Worm (Caenorhabditis elegans) whole organism, mixed stage, embryonic: ENCODE measurements around the gene end-1.
A peak's percentile ranks its signal among the peaks of the same experiment; 100 is the strongest.

Experiments used
- M03D4.4 ChIP-seq: sonication (generic microtip); optimal IDR thresholded peaks from 2 replicates; lab custom pipeline; 2017; ENCODE audit warnings: mild to moderate bottlenecking, missing genetic modification characterization, missing compliant biosample characterization
- bed-3 ChIP-seq: fragments of 200-800 bp; sonication (Bioruptor generic); optimal IDR thresholded peaks from 3 replicates; lab custom pipeline; 2018; ENCODE audit warnings: mild to moderate bottlenecking, missing genetic modification characterization, moderate library complexity, missing compliant biosample characterization
- blmp-1 ChIP-seq: fragments of 150-350 bp; optimal IDR thresholded peaks from 2 replicates; lab custom pipeline; 2014; ENCODE audit warnings: missing biosample characterization, missing genetic modification characterization
- ceh-39 ChIP-seq: fragments of 150-350 bp; optimal IDR thresholded peaks from 2 replicates; lab custom pipeline; 2014; ENCODE audit warnings: missing biosample characterization, missing genetic modification characterization
- ceh-43 ChIP-seq: fragments of 200-800 bp; sonication (Bioruptor generic); optimal IDR thresholded peaks from 2 replicates; lab custom pipeline; 2018; ENCODE audit warnings: mild to moderate bottlenecking, missing genetic modification characterization, moderate library complexity, missing compliant biosample characterization
- ceh-83 ChIP-seq: fragments of 200-800 bp; sonication (Bioruptor generic); optimal IDR thresholded peaks from 2 replicates; lab custom pipeline; 2018; ENCODE audit warnings: mild to moderate bottlenecking, missing genetic modification characterization, missing compliant biosample characterization
- ces-1 ChIP-seq: fragments of 150-350 bp; optimal IDR thresholded peaks from 2 replicates; lab custom pipeline; 2014; ENCODE audit warnings: missing biosample characterization, missing genetic modification reagents, missing genetic modification characterization
- cnd-1 ChIP-seq: fragments of 200-800 bp; sonication (Bioruptor generic); optimal IDR thresholded peaks from 2 replicates; lab custom pipeline; 2018; ENCODE audit warnings: mild to moderate bottlenecking, missing genetic modification characterization, missing compliant biosample characterization
- drap-1 ChIP-seq: fragments of 200-800 bp; sonication (Bioruptor generic); optimal IDR thresholded peaks from 3 replicates; lab custom pipeline; 2018; ENCODE audit warnings: mild to moderate bottlenecking, missing genetic modification characterization, missing compliant biosample characterization
- elt-1 ChIP-seq: sonication (generic microtip); optimal IDR thresholded peaks from 2 replicates; lab custom pipeline; 2017; ENCODE audit warnings: missing genetic modification characterization, mild to moderate bottlenecking, missing compliant biosample characterization, antibody characterized with exemption, moderate library complexity, borderline replicate concordance; ENCODE audit not compliant: insufficient read depth
- elt-3 ChIP-seq: fragments of 150-350 bp; optimal IDR thresholded peaks from 2 replicates; lab custom pipeline; 2014; ENCODE audit warnings: missing biosample characterization, missing genetic modification characterization
- flh-1 ChIP-seq: fragments of 200-800 bp; sonication (Bioruptor generic); optimal IDR thresholded peaks from 2 replicates; lab custom pipeline; 2018; ENCODE audit warnings: mild to moderate bottlenecking, missing genetic modification characterization, moderate library complexity, missing compliant biosample characterization
- ham-2 ChIP-seq: fragments of 200-800 bp; sonication (Bioruptor generic); optimal IDR thresholded peaks from 2 replicates; lab custom pipeline; 2018; ENCODE audit warnings: mild to moderate bottlenecking, missing genetic modification characterization, missing compliant biosample characterization
- hlh-1 ChIP-seq: fragments of 150-350 bp; optimal IDR thresholded peaks from 2 replicates; lab custom pipeline; 2014; ENCODE audit warnings: missing biosample characterization, missing genetic modification reagents, missing genetic modification characterization
- lin-13 ChIP-seq: fragments of 150-350 bp; optimal IDR thresholded peaks from 2 replicates; lab custom pipeline; 2014; ENCODE audit warnings: missing biosample characterization, missing genetic modification characterization
- lsy-2 ChIP-seq: fragments of 150-350 bp; optimal IDR thresholded peaks from 2 replicates; lab custom pipeline; 2014; ENCODE audit warnings: missing biosample characterization, missing genetic modification characterization
- mab-5 ChIP-seq: fragments of 150-350 bp; optimal IDR thresholded peaks from 2 replicates; lab custom pipeline; 2014; ENCODE audit warnings: missing biosample characterization, missing genetic modification characterization
- mep-1 ChIP-seq: fragments of 150-350 bp; optimal IDR thresholded peaks from 2 replicates; lab custom pipeline; 2017; ENCODE audit warnings: missing biosample characterization, missing genetic modification reagents, missing genetic modification characterization, inconsistent platforms
- mls-2 ChIP-seq: sonication (generic microtip); optimal IDR thresholded peaks from 2 replicates; lab custom pipeline; 2016; ENCODE audit warnings: mild to moderate bottlenecking, missing genetic modification characterization, moderate library complexity, missing compliant biosample characterization
- nhr-12 ChIP-seq: fragments of 150-350 bp; optimal IDR thresholded peaks from 2 replicates; lab custom pipeline; 2014; ENCODE audit warnings: missing biosample characterization, missing genetic modification characterization
- nhr-2 ChIP-seq: fragments of 150-350 bp; optimal IDR thresholded peaks from 2 replicates; lab custom pipeline; 2014; ENCODE audit warnings: missing biosample characterization, missing genetic modification characterization
- nhr-237 ChIP-seq: fragments of 150-350 bp; optimal IDR thresholded peaks from 2 replicates; lab custom pipeline; 2014; ENCODE audit warnings: missing biosample characterization, missing genetic modification characterization
- nhr-28 ChIP-seq: fragments of 150-350 bp; optimal IDR thresholded peaks from 2 replicates; lab custom pipeline; 2014; ENCODE audit warnings: missing biosample characterization, missing genetic modification characterization
- nhr-76 ChIP-seq: sonication (generic microtip); optimal IDR thresholded peaks from 2 replicates; lab custom pipeline; 2017; ENCODE audit warnings: missing biosample characterization, missing genetic modification characterization
- pha-4 ChIP-seq: fragments of 150-350 bp; optimal IDR thresholded peaks from 2 replicates; lab custom pipeline; 2018; ENCODE audit warnings: missing biosample characterization, missing genetic modification reagents, missing genetic modification characterization
- sem-2 ChIP-seq: fragments of 200-800 bp; sonication (Bioruptor generic); optimal IDR thresholded peaks from 2 replicates; lab custom pipeline; 2018; ENCODE audit warnings: mild to moderate bottlenecking, missing genetic modification characterization, missing compliant biosample characterization
- snpc-4 ChIP-seq: fragments of 150-350 bp; optimal IDR thresholded peaks from 2 replicates; lab custom pipeline; 2014; ENCODE audit warnings: missing biosample characterization, missing genetic modification characterization
- sptf-1 ChIP-seq: sonication (generic microtip); optimal IDR thresholded peaks from 2 replicates; lab custom pipeline; 2017; ENCODE audit warnings: mild to moderate bottlenecking, missing genetic modification characterization, moderate library complexity, missing compliant biosample characterization
- tbx-8 ChIP-seq: fragments of 200-800 bp; sonication (Bioruptor generic); optimal IDR thresholded peaks from 2 replicates; lab custom pipeline; 2018; ENCODE audit warnings: mild to moderate bottlenecking, missing genetic modification characterization, moderate library complexity, missing compliant biosample characterization
- unc-120 ChIP-seq: sonication (generic microtip); optimal IDR thresholded peaks from 2 replicates; lab custom pipeline; 2017; ENCODE audit warnings: missing genetic modification characterization, missing compliant biosample characterization; ENCODE audit not compliant: poor library complexity, severe bottlenecking
- unc-39 ChIP-seq: fragments of 150-350 bp; optimal IDR thresholded peaks from 2 replicates; lab custom pipeline; 2014; ENCODE audit warnings: missing biosample characterization, missing genetic modification characterization
- unc-62 ChIP-seq: fragments of 150-350 bp; optimal IDR thresholded peaks from 2 replicates; lab custom pipeline; 2014; ENCODE audit warnings: missing biosample characterization, missing genetic modification reagents, missing genetic modification characterization
- ztf-11 ChIP-seq: fragments of 150-350 bp; optimal IDR thresholded peaks from 2 replicates; lab custom pipeline; 2014; ENCODE audit warnings: missing biosample characterization, missing genetic modification characterization

Gene end-1

ce11 chrV:14006819-14007218 lies 21.9 kb downstream of the end-1 start:
- TF ChIP-seq ham-2 (GFP tag; lab: Kevin White, UChicago) (peak; percentile 21), unc-120 (no peak), elt-1 (tag; lab: Kevin White, UChicago) (no peak), ces-1 (peak; percentile 1), ceh-39 (tag; lab: Kevin White, UChicago) (no peak), nhr-2 (no peak)

ce11 chrV:14008353-14008859 lies 23.5 kb downstream of the end-1 start:
- TF ChIP-seq nhr-28 (tag; lab: Kevin White, UChicago): no peak

DNA sequence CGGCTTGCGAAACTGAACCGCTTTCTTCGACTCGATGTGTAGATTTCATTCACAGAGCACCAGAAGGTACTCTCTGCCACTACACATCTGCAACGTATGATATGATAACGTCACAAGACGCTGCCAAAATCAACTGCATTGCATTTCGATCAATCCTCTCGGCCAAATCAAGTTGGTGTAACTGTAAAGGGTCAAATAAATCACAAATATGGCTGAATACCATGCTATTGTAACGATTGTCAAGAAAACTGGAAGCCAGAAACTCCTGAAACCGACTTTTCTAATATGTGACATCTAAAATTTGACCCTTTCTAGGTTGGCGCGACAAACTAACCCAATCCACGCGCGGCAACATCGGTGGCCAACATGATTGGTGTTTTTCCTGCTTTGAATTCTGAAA lies 25.1 kb downstream of the end-1 start:
- TF ChIP-seq mls-2 (tag; lab: Kevin White, UChicago) (no peak), drap-1 (no peak), nhr-237 (tag; lab: Kevin White, UChicago) (no peak), elt-3 (tag; lab: Kevin White, UChicago) (no peak), M03D4.4 (no peak), nhr-2 (no peak), snpc-4 (tag; lab: Kevin White, UChicago) (no peak), blmp-1 (tag; lab: Kevin White, UChicago) (no peak), sptf-1 (tag; lab: Kevin White, UChicago) (no peak), hlh-1 (tag; lab: Kevin White, UChicago) (no peak), ceh-83 (no peak), nhr-76 (tag; lab: Kevin White, UChicago) (no peak), elt-1 (tag; lab: Kevin White, UChicago) (no peak), unc-62 (GFP tag; lab: Kevin White, UChicago) (no peak), sem-2 (no peak), tbx-8 (GFP tag; lab: Kevin White, UChicago) (no peak), ham-2 (GFP tag; lab: Kevin White, UChicago) (no peak), lsy-2 (tag; lab: Kevin White, UChicago) (no peak)
- TF ChIP-seq, all 35 proteins: peak for 0

DNA sequence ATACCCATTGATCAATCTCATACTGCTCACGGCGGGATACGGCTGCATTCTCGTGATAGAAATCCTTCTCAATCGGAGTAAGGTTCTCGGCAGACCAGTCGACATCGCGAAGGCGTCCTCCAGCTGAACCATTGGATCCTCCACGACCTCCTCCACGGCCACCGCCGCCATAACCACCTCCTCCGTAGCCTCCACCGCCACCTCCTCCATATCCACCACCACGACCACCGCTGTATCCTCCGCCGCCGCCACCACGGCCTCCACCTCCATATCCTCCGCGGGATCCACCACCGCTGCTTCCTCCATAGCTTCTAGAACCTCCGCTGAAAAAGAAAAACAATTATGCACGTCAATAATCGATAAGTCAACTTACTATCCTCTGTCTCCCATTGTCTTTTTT lies 26.5 kb downstream of the end-1 start:
- no peak for TF ChIP-seq nhr-28 (tag; lab: Kevin White, UChicago)
- TF ChIP-seq lsy-2 (tag; lab: Kevin White, UChicago): no peak
- TF ChIP-seq bed-3 (GFP tag; lab: Kevin White, UChicago): no peak
- no peak for TF ChIP-seq nhr-12 (tag; lab: Kevin White, UChicago)
- no peak for TF ChIP-seq sptf-1 (tag; lab: Kevin White, UChicago)
- peak; percentile 13 for TF ChIP-seq sem-2
- no peak for TF ChIP-seq mep-1 (tag; lab: Kevin White, UChicago)
- TF ChIP-seq unc-39 (tag; lab: Kevin White, UChicago): no peak

ce11 chrV:14012002-14012554 lies 27.1 kb downstream of the end-1 start, which contains the start of the genes ddx-17 and aip-1:
ddx-17 (minus strand) TSS chrV:14012052.
aip-1 (plus strand) TSS chrV:14012333.
- TF ChIP-seq lsy-2 (tag; lab: Kevin White, UChicago): peak; percentile 50
- TF ChIP-seq ceh-43 (GFP tag; lab: Kevin White, UChicago): no peak
- no peak for TF ChIP-seq mab-5
- peak; percentile 59 for TF ChIP-seq lin-13
- no peak for TF ChIP-seq flh-1 (GFP tag; lab: Kevin White, UChicago)
- no peak for TF ChIP-seq tbx-8 (GFP tag; lab: Kevin White, UChicago)
- TF ChIP-seq nhr-76 (tag; lab: Kevin White, UChicago): no peak
- TF ChIP-seq mep-1 (tag; lab: Kevin White, UChicago): peak; percentile 70
- peak; percentile 53 for TF ChIP-seq ces-1
- no peak for TF ChIP-seq ztf-11 (tag; lab: Kevin White, UChicago)
- peak; percentile 40 for TF ChIP-seq ceh-39 (tag; lab: Kevin White, UChicago)
- TF ChIP-seq cnd-1 (tag; lab: Kevin White, UChicago): no peak
- TF ChIP-seq nhr-237 (tag; lab: Kevin White, UChicago): peak; percentile 42
- TF ChIP-seq pha-4 (tag; lab: Kevin White, UChicago): peak; percentile 24
